Worm (Caenorhabditis elegans): ENCODE measurements around the gene C04B4.6.

DNA sequence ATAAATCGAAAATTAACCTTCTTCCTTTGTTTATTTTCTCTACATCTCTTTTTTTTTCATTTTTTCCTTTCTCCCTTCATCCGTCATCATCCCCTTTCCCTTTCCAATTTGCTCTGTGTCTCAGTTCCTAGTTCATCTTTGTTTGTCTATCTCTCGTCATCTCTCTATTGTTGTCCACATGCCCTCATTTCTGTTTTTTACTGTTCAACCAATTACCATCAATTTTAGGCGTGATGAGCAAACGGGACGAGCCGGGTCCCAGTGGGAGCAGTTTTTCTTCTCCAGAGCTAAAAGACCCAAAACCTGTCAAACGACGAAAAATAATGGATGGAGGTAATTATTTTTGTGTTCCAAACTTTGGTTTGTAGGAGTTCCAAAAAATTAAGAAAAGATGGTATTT lies 40.1 kb downstream of the C04B4.6 start, which contains the start of gene C23H4.6:
- no peak for TF ChIP-seq nhr-25 (tag; optimal IDR thresholded peaks at IDR 0.05)
- no peak for TF ChIP-seq mdl-1 (tag; optimal IDR thresholded peaks at IDR 0.05)
- TF ChIP-seq nhr-10 (tag; optimal IDR thresholded peaks at IDR 0.05): no peak
- no peak for TF ChIP-seq ztf-4 (tag; optimal IDR thresholded peaks at IDR 0.05)
- no peak for TF ChIP-seq lin-39 (tag; optimal IDR thresholded peaks at IDR 0.05)
- TF ChIP-seq zag-1 (tag; optimal IDR thresholded peaks at IDR 0.05): no peak
- TF ChIP-seq Y55F3AM.14 (GFP tag; optimal IDR thresholded peaks at IDR 0.05): no peak
- no peak for TF ChIP-seq nhr-11 (tag; optimal IDR thresholded peaks at IDR 0.05)
- TF ChIP-seq aly-2 (tag; optimal IDR thresholded peaks at IDR 0.05): no peak
- no peak for TF ChIP-seq snpc-4 (tag; optimal IDR thresholded peaks at IDR 0.05)
- no peak for TF ChIP-seq R02D3.7 (tag; optimal IDR thresholded peaks at IDR 0.05)

All from whole organism, L2 larva.